Worm (Caenorhabditis elegans): ENCODE data around the gene F26F2.13.

- TF ChIP-seq egl-27 (tag; optimal IDR thresholded peaks at IDR 0.05) (no peak), nhr-237 (tag; optimal IDR thresholded peaks at IDR 0.05) (no peak), tbx-2 (tag; optimal IDR thresholded peaks at IDR 0.05) (no peak), jun-1 (tag; optimal IDR thresholded peaks at IDR 0.05) (no peak), nhr-28 (tag; optimal IDR thresholded peaks at IDR 0.05) (no peak)
These were observed 41.9 kb upstream of the F26F2.13 start, which contains the start of the genes Y38H6C.9 and fbxa-150 for ce11 chrV:20522219-20522618.

Measured in whole organism, L3 larva.